Worm (Caenorhabditis elegans) whole organism, young adult: Measurements from ENCODE around the gene srz-47.

Experiments
- B0019.2 ChIP-seq: fragments of 200-800 bp; sonication (Bioruptor generic); conservative IDR thresholded peaks from 2 replicates; pipeline ENCODE4 v1.3.6; 2022; ENCODE audit warnings: missing genetic modification reagents, missing genetic modification characterization, missing compliant biosample characterization
- B0035.1 ChIP-seq: sonication (generic microtip); optimal IDR thresholded peaks from 2 replicates; lab custom pipeline; 2016; ENCODE audit warnings: missing genetic modification characterization, mild to moderate bottlenecking, missing compliant biosample characterization, missing genotype, missing genetic modification reagents
- C17E4.6 ChIP-seq: fragments of 200-800 bp; sonication (Bioruptor generic); IDR thresholded peaks from 2 replicates; pipeline ENCODE4 v1.3.6; 2022; ENCODE audit warnings: missing genetic modification reagents, missing genetic modification characterization, missing compliant biosample characterization
- F37B4.10 ChIP-seq: fragments of 200-800 bp; sonication (Bioruptor generic); IDR thresholded peaks from 2 replicates; pipeline ENCODE4 v1.3.6; 2022; ENCODE audit warnings: missing genetic modification characterization, missing compliant biosample characterization
- F57C9.4 ChIP-seq: sonication (generic microtip); optimal IDR thresholded peaks from 2 replicates; lab custom pipeline; 2017; ENCODE audit warnings: mild to moderate bottlenecking, missing genetic modification characterization, missing compliant biosample characterization
- K11D2.4 ChIP-seq: fragments of 200-800 bp; sonication (Bioruptor generic); IDR thresholded peaks from 2 replicates; pipeline ENCODE4 v1.3.6; 2022; ENCODE audit warnings: missing genetic modification reagents, missing genetic modification characterization, missing compliant biosample characterization
- K12H6.12 ChIP-seq: fragments of 200-800 bp; sonication (Bioruptor generic); optimal IDR thresholded peaks from 2 replicates; lab custom pipeline; 2018; ENCODE audit warnings: mild to moderate bottlenecking, missing genetic modification characterization, missing compliant biosample characterization
- T07F8.4 ChIP-seq: sonication (generic microtip); optimal IDR thresholded peaks from 2 replicates; lab custom pipeline; 2016; ENCODE audit warnings: mild to moderate bottlenecking, missing genetic modification characterization, moderate library complexity, missing compliant biosample characterization
- Y53F4B.3 ChIP-seq: fragments of 200-800 bp; sonication (Bioruptor generic); IDR thresholded peaks from 2 replicates; pipeline ENCODE4 v1.3.6; 2022; ENCODE audit warnings: missing genetic modification reagents, missing genetic modification characterization, missing compliant biosample characterization
- Y53G8AR.9 ChIP-seq: fragments of 200-800 bp; sonication (Bioruptor generic); conservative IDR thresholded peaks from 2 replicates; pipeline ENCODE4 v1.3.6; 2022; ENCODE audit warnings: missing genetic modification reagents, missing genetic modification characterization, missing compliant biosample characterization
- Y67H2A.10 ChIP-seq: fragments of 200-800 bp; sonication (Bioruptor generic); conservative IDR thresholded peaks from 2 replicates; pipeline ENCODE4 v1.3.6; 2022; ENCODE audit warnings: missing genetic modification reagents, missing genetic modification characterization, missing compliant biosample characterization
- ama-1 ChIP-seq, 3 experiments: fragments of 150-350 bp in 1 of 3; sonication (generic microtip) in 2 of 3; optimal IDR thresholded peaks; 2 replicates each; lab custom pipeline; 2014 to 2018; ENCODE audit warnings: missing biosample characterization in 2 of 3, missing genetic modification characterization in 2 of 3, missing genetic modification reagents in 2 of 3
- atf-7 ChIP-seq: sonication (generic microtip); optimal IDR thresholded peaks from 2 replicates; lab custom pipeline; 2017; ENCODE audit warnings: mild to moderate bottlenecking, missing genetic modification characterization, missing compliant biosample characterization
- cebp-1 ChIP-seq, 2 experiments: fragments of 200-800 bp in 1 of 2; sonication (Bioruptor generic) in 1 of 2; sonication (generic microtip) in 1 of 2; IDR thresholded peaks in 1 of 2; optimal IDR thresholded peaks in 1 of 2; 2 replicates each; pipeline versions ENCODE4 v1.3.6 to Lab custom; 2017 to 2022; ENCODE audit warnings: missing compliant biosample characterization in 2 of 2, missing genetic modification characterization in 2 of 2, mild to moderate bottlenecking in 1 of 2, missing genetic modification reagents in 1 of 2, moderate library complexity in 1 of 2
- cebp-2 ChIP-seq: fragments of 200-800 bp; sonication (Bioruptor generic); IDR thresholded peaks from 2 replicates; pipeline ENCODE4 v1.3.6; 2022; ENCODE audit warnings: missing genetic modification characterization, missing compliant biosample characterization
- ceh-58 ChIP-seq: fragments of 200-800 bp; sonication (Bioruptor generic); IDR thresholded peaks from 2 replicates; pipeline ENCODE4 v1.3.6; 2022; ENCODE audit warnings: missing genetic modification characterization, missing compliant biosample characterization
- ceh-79 ChIP-seq: sonication (generic microtip); optimal IDR thresholded peaks from 2 replicates; lab custom pipeline; 2017; ENCODE audit warnings: mild to moderate bottlenecking, missing genetic modification characterization, missing compliant biosample characterization
- egl-44 ChIP-seq: fragments of 200-800 bp; sonication (Bioruptor generic); IDR thresholded peaks from 2 replicates; pipeline ENCODE4 v1.3.6; 2022; ENCODE audit warnings: missing genetic modification reagents, missing genetic modification characterization, missing compliant biosample characterization
- egrh-3 ChIP-seq: fragments of 200-800 bp; sonication (Bioruptor generic); IDR thresholded peaks from 2 replicates; pipeline ENCODE4 v1.3.6; 2022; ENCODE audit warnings: missing genetic modification reagents, missing genetic modification characterization, missing compliant biosample characterization
- ets-4 ChIP-seq: fragments of 200-800 bp; sonication (Bioruptor generic); optimal IDR thresholded peaks from 2 replicates; lab custom pipeline; 2018; ENCODE audit warnings: mild to moderate bottlenecking, missing genetic modification characterization, missing compliant biosample characterization
- hrde-1 ChIP-seq: sonication (generic microtip); optimal IDR thresholded peaks from 2 replicates; lab custom pipeline; 2016; ENCODE audit warnings: missing genetic modification characterization, mild to moderate bottlenecking, missing compliant biosample characterization, moderate library complexity, missing genotype, missing genetic modification reagents, borderline replicate concordance
- lin-26 ChIP-seq: fragments of 200-800 bp; sonication (Bioruptor generic); IDR thresholded peaks from 2 replicates; pipeline ENCODE4 v1.3.6; 2022; ENCODE audit warnings: missing genetic modification reagents, missing genetic modification characterization, missing compliant biosample characterization
- lin-40 ChIP-seq: sonication (generic microtip); optimal IDR thresholded peaks from 2 replicates; lab custom pipeline; 2016; ENCODE audit warnings: missing genetic modification characterization, mild to moderate bottlenecking, missing compliant biosample characterization, missing genotype, missing genetic modification reagents
- lin-54 ChIP-seq: fragments of 200-800 bp; sonication (Bioruptor generic); optimal IDR thresholded peaks from 2 replicates; lab custom pipeline; 2018; ENCODE audit warnings: mild to moderate bottlenecking, missing genetic modification characterization, missing compliant biosample characterization
- lsl-1 ChIP-seq: fragments of 200-800 bp; sonication (Bioruptor generic); optimal IDR thresholded peaks from 2 replicates; lab custom pipeline; 2018; ENCODE audit warnings: mild to moderate bottlenecking, missing genetic modification characterization, moderate library complexity, missing compliant biosample characterization
- madf-3 ChIP-seq: fragments of 200-800 bp; sonication (Bioruptor generic); IDR thresholded peaks from 2 replicates; pipeline ENCODE4 v1.3.6; 2022; ENCODE audit warnings: missing genetic modification reagents, missing genetic modification characterization, missing compliant biosample characterization
- mcd-1 ChIP-seq: fragments of 200-800 bp; sonication (Bioruptor generic); IDR thresholded peaks from 2 replicates; pipeline ENCODE4 v1.3.6; 2022; ENCODE audit warnings: missing genetic modification reagents, missing genetic modification characterization, missing compliant biosample characterization
- nfya-1 ChIP-seq: sonication (generic microtip); optimal IDR thresholded peaks from 2 replicates; lab custom pipeline; 2017; ENCODE audit warnings: antibody characterized with exemption, missing compliant biosample characterization, missing genetic modification characterization, borderline replicate concordance; ENCODE audit not compliant: insufficient read depth
- nfya-2 ChIP-seq: fragments of 200-800 bp; sonication (Bioruptor generic); IDR thresholded peaks from 2 replicates; pipeline ENCODE4 v1.3.6; 2022; ENCODE audit warnings: missing genetic modification reagents, missing genetic modification characterization, missing compliant biosample characterization
- nhr-120 ChIP-seq: fragments of 200-800 bp; sonication (Bioruptor generic); IDR thresholded peaks from 2 replicates; pipeline ENCODE4 v1.3.6; 2022; ENCODE audit warnings: missing genetic modification characterization, missing compliant biosample characterization
- nhr-80 ChIP-seq: sonication (generic microtip); optimal IDR thresholded peaks from 2 replicates; lab custom pipeline; 2016; ENCODE audit warnings: missing genetic modification characterization, missing compliant biosample characterization
- pha-4 ChIP-seq: fragments of 150-350 bp; sonication (generic microtip); optimal IDR thresholded peaks from 2 replicates; lab custom pipeline; 2014; ENCODE audit warnings: missing biosample characterization, missing genetic modification reagents, missing genetic modification characterization
- rpc-1 ChIP-seq, 2 experiments: fragments of 150-350 bp in 1 of 2; sonication (generic microtip) in 1 of 2; optimal IDR thresholded peaks; 2 replicates each; lab custom pipeline; 2014 to 2018; ENCODE audit warnings: missing biosample characterization in 1 of 2, missing genetic modification characterization in 1 of 2, missing genetic modification reagents in 1 of 2, missing genotype in 1 of 2
- sea-2 ChIP-seq: fragments of 200-800 bp; sonication (Bioruptor generic); IDR thresholded peaks from 2 replicates; pipeline ENCODE4 v1.3.6; 2022; ENCODE audit warnings: missing genetic modification characterization, missing compliant biosample characterization
- snpc-3.4 ChIP-seq: sonication (generic microtip); optimal IDR thresholded peaks from 2 replicates; lab custom pipeline; 2017; ENCODE audit warnings: missing genetic modification characterization, mild to moderate bottlenecking, missing compliant biosample characterization, antibody characterized with exemption, moderate library complexity, missing genotype, missing genetic modification reagents
- sptf-2 ChIP-seq: fragments of 200-800 bp; sonication (Bioruptor generic); optimal IDR thresholded peaks from 2 replicates; lab custom pipeline; 2018; ENCODE audit warnings: mild to moderate bottlenecking, missing genetic modification characterization, missing compliant biosample characterization
- tbx-9 ChIP-seq: sonication (generic microtip); optimal IDR thresholded peaks from 2 replicates; lab custom pipeline; 2016; ENCODE audit warnings: borderline replicate concordance, missing genetic modification characterization, inconsistent platforms, missing compliant biosample characterization
- tlf-1 ChIP-seq: fragments of 200-800 bp; sonication (Bioruptor generic); optimal IDR thresholded peaks from 2 replicates; lab custom pipeline; 2018; ENCODE audit warnings: mild to moderate bottlenecking, missing genetic modification characterization, missing compliant biosample characterization
- ztf-26 ChIP-seq: sonication (generic microtip); optimal IDR thresholded peaks from 2 replicates; lab custom pipeline; 2017; ENCODE audit warnings: missing genetic modification characterization, missing compliant biosample characterization

Gene srz-47

DNA sequence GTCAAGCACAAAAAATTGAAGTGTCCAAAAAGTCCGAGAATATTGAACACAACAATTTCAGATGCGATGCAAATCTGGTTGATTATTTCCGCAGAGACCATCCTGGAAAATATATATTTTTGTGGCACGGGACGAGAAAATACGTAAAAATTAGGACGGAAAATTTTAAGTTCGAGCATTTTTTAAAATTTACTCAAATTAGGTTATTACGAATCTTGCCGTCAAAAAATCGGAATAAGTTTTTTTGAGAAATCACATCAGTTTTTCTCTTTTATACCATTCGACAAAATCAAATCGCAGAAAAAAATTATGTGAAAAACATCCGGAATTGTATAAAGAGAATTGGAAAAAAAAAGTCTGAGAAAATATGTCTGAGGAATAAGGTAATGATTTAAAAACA is 14.2 kb downstream of the srz-47 start, which contains the start of gene srsx-1:
srsx-1 (minus strand) TSS at position 101 of the 400 bp plus-strand sequence.
- TF ChIP-seq ama-1 (optimal IDR thresholded peaks at IDR 0.05; lab: Kevin White, UChicago) (no peak), ama-1 (GFP tag; optimal IDR thresholded peaks at IDR 0.05; lab: Kevin White, UChicago) (no peak), ztf-26 (tag; lab: Kevin White, UChicago) (no peak), Y53G8AR.9 (GFP tag; lab: Robert Waterston, UW) (no peak), sptf-2 (GFP tag; lab: Kevin White, UChicago) (no peak), ceh-58 (GFP tag; lab: Robert Waterston, UW) (no peak), sea-2 (GFP tag; lab: Robert Waterston, UW) (no peak), snpc-3.4 (tag; lab: Kevin White, UChicago) (no peak), hrde-1 (no peak), atf-7 (tag; lab: Kevin White, UChicago) (no peak), K12H6.12 (no peak), lin-54 (no peak), Y53F4B.3 (GFP tag; lab: Robert Waterston, UW) (no peak), tbx-9 (tag; lab: Kevin White, UChicago) (no peak), cebp-2 (GFP tag; lab: Robert Waterston, UW) (no peak), B0019.2 (no peak)

DNA sequence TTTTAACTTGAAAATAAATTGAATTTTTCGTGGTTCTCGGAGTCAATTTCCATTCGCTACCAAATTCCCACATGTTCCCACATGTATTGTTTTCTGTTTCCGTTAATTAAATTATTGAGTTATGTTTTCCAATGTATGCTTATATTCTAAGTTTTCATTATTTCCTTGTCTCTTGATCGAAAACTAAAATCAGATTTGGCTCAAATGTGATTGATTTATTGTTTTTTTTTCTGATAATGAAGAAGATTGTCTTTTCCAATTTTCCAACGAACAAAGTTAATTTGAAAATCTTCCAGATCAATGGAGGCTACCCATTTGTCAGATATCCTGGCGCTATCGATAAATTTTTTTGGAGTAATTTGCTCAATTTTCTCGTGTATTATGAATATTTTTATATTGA is 18.4 kb downstream of the srz-47 start, which contains the start of gene srbc-25:
srbc-25 (plus strand) TSS at position 301 of the 400 bp plus-strand sequence.
- no peak for TF ChIP-seq mcd-1 (GFP tag; lab: Robert Waterston, UW)
- TF ChIP-seq cebp-2 (GFP tag; lab: Robert Waterston, UW) = no peak
- no peak for TF ChIP-seq ceh-58 (GFP tag; lab: Robert Waterston, UW)
- TF ChIP-seq lin-26 = no peak
- TF ChIP-seq F57C9.4 = no peak
- no peak for TF ChIP-seq madf-3 (GFP tag; lab: Robert Waterston, UW)
- TF ChIP-seq egrh-3 (GFP tag; lab: Robert Waterston, UW) = no peak
- no peak for TF ChIP-seq B0035.1 (tag; lab: Kevin White, UChicago)

DNA sequence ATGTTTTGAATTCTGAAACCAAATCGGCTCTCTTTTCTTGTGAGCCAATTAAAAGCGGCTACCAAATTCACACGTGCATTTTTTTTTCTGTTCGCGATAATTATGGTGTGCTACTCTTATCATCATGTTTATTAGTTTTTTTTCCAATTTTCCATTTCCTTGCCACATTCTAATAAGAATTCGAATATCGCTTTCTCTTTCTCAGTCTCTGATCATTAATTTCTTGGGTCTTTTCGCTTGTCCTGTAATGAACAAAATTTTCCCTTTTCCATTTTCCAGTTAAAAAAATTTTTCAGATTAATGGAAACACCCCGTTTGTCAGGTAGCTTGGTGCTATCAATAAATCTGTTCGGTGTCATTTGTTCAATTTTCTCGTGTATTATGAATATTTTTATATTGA is 20.6 kb downstream of the srz-47 start, which contains the start of gene srbc-26:
srbc-26 (plus strand) TSS at position 301 of the 400 bp plus-strand sequence.
- TF ChIP-seq nhr-80 (tag; lab: Kevin White, UChicago) = no peak
- no peak for TF ChIP-seq C17E4.6
- TF ChIP-seq, all 124 proteins: peak for 0

DNA sequence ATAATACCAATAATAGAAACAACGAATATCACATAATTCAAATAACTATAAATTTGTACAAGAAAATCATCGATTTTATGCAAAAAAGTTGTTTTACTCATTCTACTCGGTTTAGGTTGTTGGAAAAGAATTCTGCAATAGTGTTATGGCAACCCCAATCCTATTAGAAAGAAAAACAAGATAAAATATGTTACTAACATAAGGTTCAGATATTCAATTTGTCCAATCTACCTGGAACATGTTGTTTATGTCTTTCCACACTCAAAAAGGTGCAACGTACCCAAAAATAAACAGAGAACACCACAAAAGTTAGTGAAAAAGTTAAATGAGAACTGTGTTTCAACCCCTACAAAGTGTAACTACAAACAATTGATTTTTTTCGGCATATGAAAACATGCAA is 21.3 kb downstream of the srz-47 start, which contains the start of gene srw-51:
srw-51 (minus strand) TSS at position 101 of the 400 bp plus-strand sequence.
- no peak for TF ChIP-seq cebp-1 (GFP tag; IDR thresholded peaks at IDR 0.05; lab: Robert Waterston, UW)
- TF ChIP-seq cebp-1 (tag; optimal IDR thresholded peaks at IDR 0.05; lab: Kevin White, UChicago) = no peak
- no peak for TF ChIP-seq nfya-2
- no peak for TF ChIP-seq lin-40 (tag; lab: Kevin White, UChicago)
- no peak for TF ChIP-seq mcd-1 (GFP tag; lab: Robert Waterston, UW)
- no peak for TF ChIP-seq lsl-1 (GFP tag; lab: Kevin White, UChicago)
- TF ChIP-seq nfya-1 (tag; lab: Kevin White, UChicago) = no peak
- TF ChIP-seq C17E4.6 = no peak
- no peak for TF ChIP-seq tlf-1 (GFP tag; lab: Kevin White, UChicago)
- TF ChIP-seq rpc-1 (optimal IDR thresholded peaks at IDR 0.05; lab: Kevin White, UChicago) = no peak
- TF ChIP-seq rpc-1 (tag; optimal IDR thresholded peaks at IDR 0.05; lab: Kevin White, UChicago) = no peak
- TF ChIP-seq T07F8.4 = no peak
- TF ChIP-seq ceh-79 (tag; lab: Kevin White, UChicago) = no peak
- TF ChIP-seq pha-4 (tag; lab: Kevin White, UChicago) = no peak
- no peak for TF ChIP-seq F57C9.4
- TF ChIP-seq K12H6.12 = no peak
- no peak for TF ChIP-seq Y67H2A.10 (GFP tag; lab: Robert Waterston, UW)
- TF ChIP-seq nhr-120 = no peak
- TF ChIP-seq egl-44 (GFP tag; lab: Robert Waterston, UW) = no peak
- no peak for TF ChIP-seq F37B4.10 (GFP tag; lab: Robert Waterston, UW)
- TF ChIP-seq ets-4 = no peak
- TF ChIP-seq K11D2.4 = no peak
